Worm (Caenorhabditis elegans) whole organism, L4 larva: ENCODE results near the gene soc-2.

Experiments
- daf-16 ChIP-seq, 3 experiments: sonication (generic microtip); optimal IDR thresholded peaks; 2 replicates each; lab custom pipeline; 2016 to 2017; ENCODE audit warnings: missing genetic modification characterization in 3 of 3, missing genetic modification reagents in 3 of 3, mild to moderate bottlenecking in 2 of 3, missing compliant biosample characterization in 2 of 3, missing biosample characterization in 1 of 3, moderate library complexity in 1 of 3
- dmd-9 ChIP-seq: fragments of 200-800 bp; sonication (Bioruptor generic); IDR thresholded peaks from 2 replicates; pipeline ENCODE4 v1.3.6; 2022; ENCODE audit warnings: missing genetic modification reagents, missing genetic modification characterization, missing compliant biosample characterization
- duxl-1 ChIP-seq: sonication (generic microtip); optimal IDR thresholded peaks from 2 replicates; lab custom pipeline; 2016; ENCODE audit warnings: mild to moderate bottlenecking, missing genetic modification characterization, moderate library complexity, missing compliant biosample characterization; ENCODE audit not compliant: poor library complexity
- lin-29 ChIP-seq: fragments of 200-800 bp; sonication (Bioruptor generic); IDR thresholded peaks from 2 replicates; pipeline ENCODE4 v1.3.6; 2022; ENCODE audit warnings: missing genetic modification reagents, missing genetic modification characterization, missing compliant biosample characterization
- mes-2 ChIP-seq: sonication (generic microtip); optimal IDR thresholded peaks from 2 replicates; lab custom pipeline; 2016; ENCODE audit warnings: missing genotype, mild to moderate bottlenecking, missing genetic modification characterization, missing compliant biosample characterization; ENCODE audit not compliant: poor library complexity, severe bottlenecking
- nhr-11 ChIP-seq: fragments of 150-350 bp; optimal IDR thresholded peaks from 2 replicates; lab custom pipeline; 2014; ENCODE audit warnings: missing biosample characterization, missing genetic modification characterization
- nhr-28 ChIP-seq: fragments of 150-350 bp; optimal IDR thresholded peaks from 2 replicates; lab custom pipeline; 2014; ENCODE audit warnings: missing biosample characterization, missing genetic modification characterization
- pha-4 ChIP-seq, 2 experiments: fragments of 150-350 bp in 1 of 2; fragments of 200-800 bp in 1 of 2; sonication (Bioruptor generic) in 1 of 2; IDR thresholded peaks in 1 of 2; optimal IDR thresholded peaks in 1 of 2; 2 replicates each; pipeline versions ENCODE4 v1.3.6 to Lab custom; 2014 to 2022; ENCODE audit warnings: missing genetic modification characterization in 2 of 2, missing genetic modification reagents in 2 of 2, missing biosample characterization in 1 of 2, missing compliant biosample characterization in 1 of 2
- unc-39 ChIP-seq: sonication (generic microtip); optimal IDR thresholded peaks from 2 replicates; lab custom pipeline; 2017; ENCODE audit warnings: missing biosample characterization, missing genetic modification characterization
- unc-62 ChIP-seq, 3 experiments: fragments of 150-350 bp in 1 of 3; sonication (generic microtip); optimal IDR thresholded peaks in 2 of 3; peaks in 1 of 3; 1 replicate in 1 of 3; 2 replicates in 2 of 3; lab custom pipeline; 2014 to 2017; ENCODE audit warnings: missing biosample characterization in 3 of 3, missing genetic modification characterization in 3 of 3, missing genetic modification reagents in 3 of 3, missing genotype in 1 of 3
- vab-7 ChIP-seq: fragments of 200-800 bp; sonication (Bioruptor generic); IDR thresholded peaks from 2 replicates; pipeline ENCODE4 v1.3.6; 2022; ENCODE audit warnings: missing genetic modification reagents, missing genetic modification characterization, missing compliant biosample characterization
- zip-2 ChIP-seq: fragments of 150-350 bp; optimal IDR thresholded peaks from 2 replicates; lab custom pipeline; 2014; ENCODE audit warnings: missing biosample characterization, missing genetic modification characterization
- ztf-7 ChIP-seq: fragments of 150-350 bp; optimal IDR thresholded peaks from 2 replicates; lab custom pipeline; 2014; ENCODE audit warnings: missing biosample characterization, missing genetic modification characterization

ce11 chrIV:5186480-5187205 lies 34.4 kb upstream of the soc-2 start, which contains the start of the genes W03F8.6 and mtrf-1L:
- TF ChIP-seq dmd-9 (no peak), unc-39 (tag; lab: Kevin White, UChicago) (no peak), vab-7 (no peak), daf-16 (GFP tag; optimal IDR thresholded peaks at IDR 0.05; lab: Kevin White, UChicago) (no peak), daf-16 (tag; optimal IDR thresholded peaks at IDR 0.05; lab: Kevin White, UChicago) (no peak), lin-29 (GFP tag; lab: Robert Waterston, UW) (no peak), ztf-7 (tag; lab: Kevin White, UChicago) (no peak), unc-62 (GFP tag; optimal IDR thresholded peaks at IDR 0.05 in 1 of 2; lab: Kevin White, UChicago) (no peak), unc-62 (tag; optimal IDR thresholded peaks at IDR 0.05; lab: Kevin White, UChicago) (no peak), pha-4 (GFP tag; IDR thresholded peaks at IDR 0.05; lab: Robert Waterston, UW) (no peak), pha-4 (tag; optimal IDR thresholded peaks at IDR 0.05; lab: Kevin White, UChicago) (no peak), mes-2 (no peak), zip-2 (no peak), duxl-1 (tag; lab: Kevin White, UChicago) (no peak), nhr-11 (tag; lab: Kevin White, UChicago) (no peak), nhr-28 (tag; lab: Kevin White, UChicago) (no peak)
